Fruit fly (Drosophila melanogaster) whole organism, embryonic: Measurements from ENCODE around the gene CG17982.

Experiments used
- ATbp ChIP-seq: fragments of 200-800 bp; sonication (Bioruptor generic); optimal IDR thresholded peaks from 2 replicates; lab custom pipeline; 2017; ENCODE audit warnings: missing biosample characterization, mild to moderate bottlenecking, missing genetic modification characterization, missing genetic modification reagents
- Awh ChIP-seq: fragments of 200-800 bp; sonication (Bioruptor generic); IDR thresholded peaks from 2 replicates; pipeline ENCODE4, ENCODE4 v1.3.6; 2022; ENCODE audit warnings: missing biosample characterization, missing genetic modification characterization
- B-H2 ChIP-seq: fragments of 200-800 bp; sonication (Bioruptor generic); optimal IDR thresholded peaks from 2 replicates; lab custom pipeline; 2018; ENCODE audit warnings: missing biosample characterization, mild to moderate bottlenecking, missing genetic modification characterization
- CG12391 ChIP-seq: fragments of 200-800 bp; sonication (Bioruptor generic); optimal IDR thresholded peaks from 3 replicates; lab custom pipeline; 2018; ENCODE audit warnings: missing biosample characterization, mild to moderate bottlenecking, missing genetic modification characterization, moderate library complexity
- CG12659 ChIP-seq: fragments of 200-800 bp; sonication (Bioruptor generic); optimal IDR thresholded peaks from 3 replicates; lab custom pipeline; 2017; ENCODE audit warnings: mild to moderate bottlenecking, missing biosample characterization, missing genetic modification reagents, missing genetic modification characterization
- CG15073 ChIP-seq: fragments of 200-800 bp; sonication (Bioruptor generic); optimal IDR thresholded peaks from 2 replicates; lab custom pipeline; 2016; ENCODE audit warnings: missing biosample characterization, missing genetic modification characterization
- CG16815 ChIP-seq: fragments of 200-800 bp; sonication (Bioruptor generic); optimal IDR thresholded peaks from 3 replicates; lab custom pipeline; 2017; ENCODE audit warnings: missing biosample characterization, mild to moderate bottlenecking, missing genetic modification characterization
- CG17186 ChIP-seq: fragments of 200-800 bp; sonication (Bioruptor generic); optimal IDR thresholded peaks from 3 replicates; lab custom pipeline; 2017; ENCODE audit warnings: missing biosample characterization, missing genetic modification reagents, missing genetic modification characterization
- CG18262 ChIP-seq: fragments of 200-800 bp; optimal IDR thresholded peaks from 3 replicates; lab custom pipeline; 2019; ENCODE audit warnings: missing biosample characterization, mild to moderate bottlenecking, missing genetic modification characterization, moderate library complexity
- CG18619 ChIP-seq: fragments of 200-800 bp; sonication (Bioruptor generic); optimal IDR thresholded peaks from 3 replicates; lab custom pipeline; 2017; ENCODE audit warnings: missing biosample characterization, mild to moderate bottlenecking, missing genetic modification characterization
- CG33213 ChIP-seq: fragments of 200-800 bp; sonication (Bioruptor generic); optimal IDR thresholded peaks from 3 replicates; lab custom pipeline; 2016; ENCODE audit warnings: missing biosample characterization, missing genetic modification characterization
- CG34422 ChIP-seq: fragments of 200-800 bp; sonication (Bioruptor generic); IDR thresholded peaks from 3 replicates; pipeline ENCODE4 v1.3.6; 2022; ENCODE audit warnings: missing biosample characterization, missing genetic modification characterization
- CG3726 ChIP-seq: fragments of 200-800 bp; sonication (Bioruptor generic); IDR thresholded peaks from 3 replicates; pipeline ENCODE4, ENCODE4 v1.3.6; 2022; ENCODE audit warnings: missing biosample characterization, missing genetic modification characterization
- CG3847 ChIP-seq: fragments of 200-800 bp; sonication (Bioruptor generic); IDR thresholded peaks from 2 replicates; pipeline ENCODE4 v1.3.6; 2022; ENCODE audit warnings: missing biosample characterization, missing genetic modification characterization
- CG4282 ChIP-seq: fragments of 200-800 bp; sonication (Bioruptor generic); optimal IDR thresholded peaks from 2 replicates; lab custom pipeline; 2016; ENCODE audit warnings: missing biosample characterization, missing genetic modification characterization
- CG4854 ChIP-seq: fragments of 200-800 bp; sonication (Bioruptor generic); optimal IDR thresholded peaks from 2 replicates; lab custom pipeline; 2016; ENCODE audit warnings: missing biosample characterization, missing genetic modification characterization, inconsistent platforms
- CG7987 ChIP-seq: fragments of 200-800 bp; sonication (Bioruptor generic); optimal IDR thresholded peaks from 2 replicates; lab custom pipeline; 2018; ENCODE audit warnings: missing biosample characterization, mild to moderate bottlenecking, missing genetic modification characterization, moderate library complexity
- CG9215 ChIP-seq: fragments of 200-800 bp; sonication (Bioruptor generic); IDR thresholded peaks from 2 replicates; pipeline ENCODE4 v1.3.6; 2022; ENCODE audit warnings: missing biosample characterization, missing genetic modification characterization
- CG9437 ChIP-seq: fragments of 200-800 bp; sonication (Bioruptor generic); optimal IDR thresholded peaks from 2 replicates; lab custom pipeline; 2018; ENCODE audit warnings: missing biosample characterization, mild to moderate bottlenecking, missing genetic modification characterization
- Dbx ChIP-seq: fragments of 200-800 bp; sonication (Bioruptor generic); IDR thresholded peaks from 3 replicates; pipeline ENCODE4 v1.3.6; 2022; ENCODE audit warnings: missing biosample characterization, missing genetic modification characterization
- Deaf1 ChIP-seq: fragments of 200-800 bp; optimal IDR thresholded peaks from 3 replicates; lab custom pipeline; 2019; ENCODE audit warnings: missing biosample characterization, mild to moderate bottlenecking, missing genetic modification characterization, moderate library complexity
- Dll ChIP-seq: fragments of 200-800 bp; sonication (Bioruptor generic); IDR thresholded peaks from 4 replicates; pipeline ENCODE4 v1.3.6; 2022; ENCODE audit warnings: missing biosample characterization, missing genetic modification characterization; ENCODE audit not compliant: partially characterized antibody
- Drgx ChIP-seq: fragments of 200-800 bp; sonication (Bioruptor generic); IDR thresholded peaks from 2 replicates; pipeline ENCODE4 v1.3.6; 2022; ENCODE audit warnings: missing biosample characterization, missing genetic modification characterization
- ERR ChIP-seq: fragments of 200-800 bp; sonication (Bioruptor generic); optimal IDR thresholded peaks from 2 replicates; lab custom pipeline; 2016; ENCODE audit warnings: missing biosample characterization, missing genetic modification characterization
- Hr78 ChIP-seq, 2 experiments: fragments of 200-800 bp in 1 of 2; fragments of >200 bp in 1 of 2; sonication (Bioruptor generic) in 1 of 2; optimal IDR thresholded peaks; 2 replicates each; lab custom pipeline; 2017 to 2019; ENCODE audit warnings: missing biosample characterization in 2 of 2, missing genetic modification characterization in 2 of 2, mild to moderate bottlenecking in 1 of 2, moderate library complexity in 1 of 2
- MESR4 ChIP-seq: fragments of 200-800 bp; sonication (Bioruptor generic); optimal IDR thresholded peaks from 2 replicates; lab custom pipeline; 2018; ENCODE audit warnings: missing biosample characterization, mild to moderate bottlenecking, missing genetic modification characterization, moderate library complexity
- NC2β ChIP-seq: fragments of 200-800 bp; sonication (Bioruptor generic); optimal IDR thresholded peaks from 2 replicates; lab custom pipeline; 2016; ENCODE audit warnings: missing biosample characterization, missing genetic modification characterization
- Sin3A ChIP-seq: fragments of >200 bp; optimal IDR thresholded peaks from 2 replicates; lab custom pipeline; 2018
- ash1 ChIP-seq: fragments of 200-800 bp; sonication (Bioruptor generic); optimal IDR thresholded peaks from 2 replicates; lab custom pipeline; 2018; ENCODE audit warnings: missing biosample characterization, mild to moderate bottlenecking, missing genetic modification characterization
- ato ChIP-seq: fragments of 200-800 bp; sonication (Bioruptor generic); IDR thresholded peaks from 2 replicates; pipeline ENCODE4 v1.3.6; 2022; ENCODE audit warnings: missing biosample characterization, missing genetic modification characterization; ENCODE audit not compliant: partially characterized antibody
- bsh ChIP-seq, 2 experiments: fragments of 200-800 bp; sonication (Bioruptor generic); optimal IDR thresholded peaks; 2 replicates each; lab custom pipeline; 2017 to 2018; ENCODE audit warnings: mild to moderate bottlenecking in 2 of 2, missing biosample characterization in 2 of 2, missing genetic modification characterization in 2 of 2, moderate library complexity in 1 of 2
- cas ChIP-seq: fragments of 200-800 bp; sonication (Bioruptor generic); IDR thresholded peaks from 2 replicates; pipeline ENCODE4 v1.3.6; 2022; ENCODE audit warnings: missing biosample characterization, missing genetic modification characterization
- croc ChIP-seq: fragments of 200-800 bp; sonication (Bioruptor generic); conservative IDR thresholded peaks from 3 replicates; pipeline ENCODE4 v1.3.6; 2022; ENCODE audit warnings: missing biosample characterization, missing genetic modification characterization
- dmrt99B ChIP-seq: fragments of 200-800 bp; sonication (Bioruptor generic); optimal IDR thresholded peaks from 2 replicates; lab custom pipeline; 2018; ENCODE audit warnings: missing biosample characterization, mild to moderate bottlenecking, missing genetic modification characterization, moderate library complexity
- ewg ChIP-seq: fragments of 200-800 bp; sonication (Bioruptor generic); optimal IDR thresholded peaks from 3 replicates; lab custom pipeline; 2017; ENCODE audit warnings: mild to moderate bottlenecking, missing biosample characterization, missing genetic modification reagents, missing genetic modification characterization
- fd102C ChIP-seq: fragments of 200-800 bp; sonication (Bioruptor generic); optimal IDR thresholded peaks from 2 replicates; lab custom pipeline; 2018; ENCODE audit warnings: missing biosample characterization, mild to moderate bottlenecking, missing genetic modification characterization, moderate library complexity
- fu2 ChIP-seq: fragments of 200-800 bp; sonication (Bioruptor generic); optimal IDR thresholded peaks from 2 replicates; lab custom pipeline; 2016; ENCODE audit warnings: missing biosample characterization, missing genetic modification characterization
- gem ChIP-seq: fragments of 200-800 bp; sonication (Bioruptor generic); optimal IDR thresholded peaks from 2 replicates; lab custom pipeline; 2019; ENCODE audit warnings: missing biosample characterization, mild to moderate bottlenecking, missing genetic modification characterization, moderate library complexity
- grau ChIP-seq: fragments of 200-800 bp; optimal IDR thresholded peaks from 3 replicates; lab custom pipeline; 2019; ENCODE audit warnings: missing biosample characterization, mild to moderate bottlenecking, missing genetic modification characterization, moderate library complexity
- gsb-n ChIP-seq: fragments of 200-800 bp; sonication (Bioruptor generic); optimal IDR thresholded peaks from 3 replicates; lab custom pipeline; 2018; ENCODE audit warnings: missing biosample characterization, mild to moderate bottlenecking, missing genetic modification characterization
- nerfin-2 ChIP-seq: fragments of 200-800 bp; sonication (Bioruptor generic); IDR thresholded peaks from 2 replicates; pipeline ENCODE4 v1.3.6; 2022; ENCODE audit warnings: missing biosample characterization, missing genetic modification characterization; ENCODE audit not compliant: partially characterized antibody
- oc ChIP-seq: fragments of 200-800 bp; sonication (Bioruptor generic); optimal IDR thresholded peaks from 2 replicates; lab custom pipeline; 2018; ENCODE audit warnings: missing biosample characterization, mild to moderate bottlenecking, missing genetic modification characterization, moderate library complexity
- pnt ChIP-seq: fragments of 200-800 bp; sonication (Bioruptor generic); optimal IDR thresholded peaks from 3 replicates; lab custom pipeline; 2016; ENCODE audit warnings: missing biosample characterization, missing genetic modification characterization
- row ChIP-seq: fragments of 200-800 bp; sonication (Bioruptor generic); IDR thresholded peaks from 3 replicates; pipeline ENCODE4 v1.3.6; 2022; ENCODE audit warnings: missing biosample characterization, missing genetic modification characterization
- schlank ChIP-seq: fragments of 200-800 bp; sonication (Bioruptor generic); optimal IDR thresholded peaks from 2 replicates; lab custom pipeline; 2018; ENCODE audit warnings: missing biosample characterization, mild to moderate bottlenecking, missing genetic modification characterization
- scrt ChIP-seq: fragments of 200-800 bp; sonication (Bioruptor generic); optimal IDR thresholded peaks from 2 replicates; lab custom pipeline; 2018; ENCODE audit warnings: missing biosample characterization, mild to moderate bottlenecking, missing genetic modification characterization, moderate library complexity
- sd ChIP-seq: fragments of 200-800 bp; sonication (Bioruptor generic); optimal IDR thresholded peaks from 3 replicates; lab custom pipeline; 2018; ENCODE audit warnings: missing biosample characterization, mild to moderate bottlenecking, missing genetic modification characterization, moderate library complexity
- trem ChIP-seq: fragments of 200-800 bp; optimal IDR thresholded peaks from 3 replicates; lab custom pipeline; 2019; ENCODE audit warnings: missing biosample characterization, mild to moderate bottlenecking, missing genetic modification characterization, moderate library complexity
- tx ChIP-seq: fragments of 200-800 bp; sonication (Bioruptor generic); optimal IDR thresholded peaks from 2 replicates; lab custom pipeline; 2016; ENCODE audit warnings: missing biosample characterization, missing genetic modification characterization

The CG17982 gene

DNA sequence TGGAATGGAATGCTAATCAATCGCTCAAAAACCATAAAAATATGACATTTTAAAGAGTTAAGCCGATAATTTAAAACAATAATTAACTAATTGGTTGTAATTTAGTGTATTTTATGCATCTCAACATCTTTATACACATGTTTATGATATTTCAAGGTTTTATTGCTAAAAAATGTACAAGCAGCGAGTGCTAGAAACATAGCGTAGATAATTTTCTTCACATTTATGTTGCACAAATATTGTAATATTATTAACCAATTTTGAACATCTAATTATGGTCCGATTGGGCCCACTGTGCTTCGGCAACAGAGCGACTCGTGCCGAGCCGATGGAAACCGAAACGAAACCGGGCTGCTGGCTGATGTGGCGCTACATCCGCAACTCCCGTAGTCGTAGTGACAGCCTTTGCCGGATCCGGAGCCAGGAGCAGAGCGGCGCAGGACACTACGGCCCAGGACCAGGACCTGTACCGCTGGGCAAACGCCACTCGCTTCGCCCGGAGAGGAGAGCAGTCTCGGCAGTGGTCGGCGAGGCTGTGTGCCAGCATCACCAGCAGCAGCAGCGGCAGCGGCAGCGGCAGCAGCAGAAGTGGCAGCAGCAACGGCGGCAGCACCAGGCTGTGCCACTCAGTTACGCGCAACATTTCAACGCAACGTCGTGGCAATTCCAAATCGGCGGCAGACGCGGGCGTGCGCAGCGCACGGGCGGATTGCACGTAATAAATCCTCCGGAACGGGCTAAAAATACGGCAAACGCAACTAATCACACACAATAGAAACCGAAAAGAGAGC, 34.7 kb upstream of the CG17982 start, which contains the start of gene sdt:
TSS of gene sdt (plus strand) at position 385 of the 791 bp plus-strand sequence.
- TF ChIP-seq croc (GFP tag; lab: Robert Waterston, UW) = no peak
- TF ChIP-seq CG18619 = peak; percentile 11
- TF ChIP-seq CG16815 = no peak
- no peak for TF ChIP-seq B-H2 (GFP tag; lab: Kevin White, UChicago)
- no peak for TF ChIP-seq MESR4 (GFP tag; lab: Kevin White, UChicago)
- no peak for TF ChIP-seq CG7987 (GFP tag; lab: Kevin White, UChicago)
- no peak for TF ChIP-seq CG15073 (GFP tag; lab: Kevin White, UChicago)
- no peak for TF ChIP-seq fu2 (GFP tag; lab: Kevin White, UChicago)
- TF ChIP-seq ash1 (GFP tag; lab: Kevin White, UChicago) = no peak
- no peak for TF ChIP-seq bsh (GFP tag; optimal IDR thresholded peaks at IDR 0.05; lab: Kevin White, UChicago)
- peak; percentile 10 for TF ChIP-seq CG18262 (tag; lab: Kevin White, UChicago)
- TF ChIP-seq CG12391 (tag; lab: Kevin White, UChicago) = peak; percentile 10
- TF ChIP-seq tx (GFP tag; lab: Kevin White, UChicago) = no peak
- no peak for TF ChIP-seq Dbx
- no peak for TF ChIP-seq pnt (GFP tag; lab: Kevin White, UChicago)
- TF ChIP-seq ATbp = no peak
- no peak for TF ChIP-seq CG3847
- no peak for TF ChIP-seq Awh
- TF ChIP-seq Drgx (GFP tag; lab: Robert Waterston, UW) = no peak
- no peak for TF ChIP-seq CG17186 (GFP tag; lab: Kevin White, UChicago)
- no peak for TF ChIP-seq CG4854 (GFP tag; lab: Kevin White, UChicago)
- TF ChIP-seq fd102C (GFP tag; lab: Kevin White, UChicago) = no peak
- TF ChIP-seq ERR (GFP tag; lab: Kevin White, UChicago) = no peak
- TF ChIP-seq ato (GFP tag; lab: Robert Waterston, UW) = no peak
- peak; percentile 43 for TF ChIP-seq CG9437 (GFP tag; lab: Kevin White, UChicago)
- peak; percentile 37 for TF ChIP-seq gem
- no peak for TF ChIP-seq Hr78 (GFP tag; optimal IDR thresholded peaks at IDR 0.05; lab: Kevin White, UChicago)
- TF ChIP-seq cas = no peak
- TF ChIP-seq Deaf1 (tag; lab: Kevin White, UChicago) = peak; percentile 85
- no peak for TF ChIP-seq CG4282 (GFP tag; lab: Kevin White, UChicago)
- TF ChIP-seq gsb-n (tag; lab: Kevin White, UChicago) = no peak
- TF ChIP-seq trem (tag; lab: Kevin White, UChicago) = no peak
- TF ChIP-seq oc = no peak
- TF ChIP-seq CG9215 (GFP tag; lab: Robert Waterston, UW) = no peak
- TF ChIP-seq dmrt99B = no peak
- TF ChIP-seq Dll (GFP tag; lab: Robert Waterston, UW) = no peak
- TF ChIP-seq sd (tag; lab: Kevin White, UChicago) = no peak
- TF ChIP-seq nerfin-2 = no peak
- TF ChIP-seq scrt (GFP tag; lab: Kevin White, UChicago) = no peak
- TF ChIP-seq CG33213 (GFP tag; lab: Kevin White, UChicago) = no peak
- TF ChIP-seq schlank (tag; lab: Kevin White, UChicago) = no peak
- no peak for TF ChIP-seq CG3726
- no peak for TF ChIP-seq CG12659
- no peak for TF ChIP-seq Sin3A (lab: Kevin White, UChicago)
- peak; percentile 45 for TF ChIP-seq ewg (GFP tag; lab: Kevin White, UChicago)
- TF ChIP-seq row (GFP tag; lab: Robert Waterston, UW) = peak; percentile 47
- no peak for TF ChIP-seq CG34422 (GFP tag; lab: Robert Waterston, UW)
- TF ChIP-seq grau (tag; lab: Kevin White, UChicago) = peak; percentile 32
- TF ChIP-seq NC2β (GFP tag; lab: Kevin White, UChicago) = no peak
